Worm (Caenorhabditis elegans) whole organism, L4/young adult: ENCODE data around the gene mltn-3.

Experiments
- dao-5 ChIP-seq: sonication (generic microtip); optimal IDR thresholded peaks from 2 replicates; lab custom pipeline; 2016; ENCODE audit warnings: missing genotype, missing genetic modification characterization, moderate library complexity, missing compliant biosample characterization
- him-1 ChIP-seq: sonication (generic microtip); optimal IDR thresholded peaks from 2 replicates; lab custom pipeline; 2016; ENCODE audit warnings: missing genotype, missing genetic modification reagents, missing genetic modification characterization, missing compliant biosample characterization

ce11 chrII:13945527-13945926 lies 29.4 kb downstream of the mltn-3 start:
- TF ChIP-seq him-1 (tag; lab: Kevin White, UChicago), result no peak
- TF ChIP-seq dao-5, result no peak
